Fruit fly (Drosophila melanogaster): ENCODE results near the gene dbe.

dm6 chr2L:843301-843700, 26.4 kb downstream of the dbe start:
- no peak for TF ChIP-seq CG12605 (GFP tag; IDR thresholded peaks at IDR 0.05)
- TF ChIP-seq EcR (GFP tag; optimal IDR thresholded peaks at IDR 0.05), result no peak
- TF ChIP-seq CG10348 (GFP tag; IDR thresholded peaks at IDR 0.05), result no peak
- no peak for TF ChIP-seq CG15710 (tag; optimal IDR thresholded peaks at IDR 0.05)
- TF ChIP-seq CG9948 (tag; optimal IDR thresholded peaks at IDR 0.05), result no peak
- TF ChIP-seq CG4496 (GFP tag; IDR thresholded peaks at IDR 0.05), result no peak

All from whole organism, pupa.